Fruit fly (Drosophila melanogaster) whole organism, prepupa: ENCODE measurements around the gene CG7655.

Experiments used
- Blimp-1 ChIP-seq: fragments of 200-800 bp; sonication (Bioruptor generic); optimal IDR thresholded peaks from 3 replicates; lab custom pipeline; 2017; ENCODE audit warnings: missing biosample characterization, missing genetic modification characterization, mild to moderate bottlenecking, moderate library complexity, missing genetic modification reagents
- CG11294 ChIP-seq: fragments of 200-800 bp; sonication (Bioruptor generic); IDR thresholded peaks from 2 replicates; pipeline ENCODE4 v1.3.6; 2022; ENCODE audit warnings: missing biosample characterization, missing genetic modification characterization
- CG4318 ChIP-seq: fragments of 200-800 bp; sonication (Bioruptor generic); optimal IDR thresholded peaks from 3 replicates; lab custom pipeline; 2017; ENCODE audit warnings: missing biosample characterization, mild to moderate bottlenecking, missing genetic modification characterization
- CG8119 ChIP-seq: fragments of 200-800 bp; sonication (Bioruptor generic); IDR thresholded peaks from 3 replicates; pipeline ENCODE4 v1.3.6; 2022; ENCODE audit warnings: missing biosample characterization, missing genetic modification characterization
- Gug ChIP-seq: fragments of 200-800 bp; sonication (Bioruptor generic); IDR thresholded peaks from 2 replicates; pipeline ENCODE4 v1.3.6; 2022; ENCODE audit warnings: missing biosample characterization, missing genetic modification characterization
- eg ChIP-seq: fragments of 200-800 bp; sonication (Bioruptor generic); IDR thresholded peaks from 3 replicates; pipeline ENCODE4 v1.3.6; 2022; ENCODE audit warnings: missing biosample characterization, missing genetic modification characterization
- net ChIP-seq: fragments of 200-800 bp; sonication (Bioruptor generic); optimal IDR thresholded peaks from 3 replicates; lab custom pipeline; 2016; ENCODE audit warnings: missing biosample characterization, missing genetic modification characterization

DNA sequence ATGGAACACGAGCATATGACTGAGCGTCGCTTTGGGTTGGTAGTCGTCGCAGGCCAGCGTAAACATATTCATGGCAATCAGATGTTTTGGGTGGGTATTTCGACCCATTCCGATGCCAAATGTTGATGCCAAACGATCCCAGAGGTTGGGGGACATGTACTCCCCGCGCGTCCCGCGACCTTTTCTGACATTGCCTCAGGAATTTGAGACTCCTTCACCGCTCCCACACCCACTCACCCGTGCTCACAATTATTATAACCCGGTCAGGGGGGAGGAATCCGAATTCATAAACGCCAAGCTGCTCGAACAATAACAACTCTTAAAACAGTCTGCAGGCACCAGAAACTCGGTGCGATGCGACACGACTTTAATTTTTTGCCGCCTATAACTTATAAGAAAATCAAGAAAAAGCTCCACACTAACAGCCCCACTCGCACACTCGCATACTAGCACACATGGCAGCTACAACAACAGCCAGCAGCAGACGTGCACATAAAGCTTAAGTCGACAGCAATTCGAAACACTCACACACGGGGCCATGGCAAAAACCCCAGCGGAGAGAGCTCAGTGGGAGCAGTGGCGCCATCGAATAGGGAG, 17.5 kb downstream of the CG7655 start:
- no peak for TF ChIP-seq Blimp-1
- no peak for TF ChIP-seq CG8119 (GFP tag; lab: Robert Waterston, UW)
- no peak for TF ChIP-seq Gug
- no peak for TF ChIP-seq CG11294
- TF ChIP-seq eg (GFP tag; lab: Robert Waterston, UW): no peak
- no peak for TF ChIP-seq net (GFP tag; lab: Kevin White, UChicago)
- TF ChIP-seq CG4318 (GFP tag; lab: Kevin White, UChicago): no peak
